Worm (Caenorhabditis elegans) whole organism, L4 larva: ENCODE data around the gene F54G2.1.

Experiments used
- F10B5.3 ChIP-seq: sonication (generic microtip); optimal IDR thresholded peaks from 2 replicates; lab custom pipeline; 2016; ENCODE audit warnings: mild to moderate bottlenecking, missing genetic modification characterization, missing compliant biosample characterization
- F37D6.2 ChIP-seq: sonication (generic microtip); optimal IDR thresholded peaks from 2 replicates; lab custom pipeline; 2016; ENCODE audit warnings: mild to moderate bottlenecking, missing genetic modification characterization, missing compliant biosample characterization
- F44E2.7 ChIP-seq: fragments of 200-800 bp; sonication (Bioruptor generic); IDR thresholded peaks from 2 replicates; pipeline ENCODE4 v2.1.2; 2022; ENCODE audit warnings: missing genetic modification characterization, missing compliant biosample characterization
- T20F7.1 ChIP-seq: fragments of 200-800 bp; sonication (Bioruptor generic); optimal IDR thresholded peaks from 2 replicates; lab custom pipeline; 2018; ENCODE audit warnings: mild to moderate bottlenecking, missing genetic modification characterization, missing compliant biosample characterization
- T26A8.4 ChIP-seq: fragments of 200-800 bp; sonication (Bioruptor generic); IDR thresholded peaks from 2 replicates; pipeline ENCODE4 v1.3.6; 2022; ENCODE audit warnings: missing genetic modification characterization, missing compliant biosample characterization
- Y105C5A.15 ChIP-seq: fragments of 200-800 bp; sonication (Bioruptor generic); IDR thresholded peaks from 2 replicates; pipeline ENCODE4 v1.3.6; 2022; ENCODE audit warnings: missing genetic modification characterization, missing compliant biosample characterization
- ZK337.2 ChIP-seq: fragments of 200-800 bp; sonication (Bioruptor generic); IDR thresholded peaks from 2 replicates; pipeline ENCODE4 v1.3.6; 2022; ENCODE audit warnings: missing genetic modification reagents, missing genetic modification characterization, missing compliant biosample characterization
- ama-1 ChIP-seq: fragments of 150-350 bp; optimal IDR thresholded peaks from 2 replicates; lab custom pipeline; 2014; ENCODE audit warnings: inconsistent platforms, mixed read lengths
- arid-1 ChIP-seq: fragments of 200-800 bp; sonication (Bioruptor generic); conservative IDR thresholded peaks from 2 replicates; pipeline ENCODE4 v1.3.6; 2022; ENCODE audit warnings: missing genetic modification reagents, missing genetic modification characterization, missing compliant biosample characterization
- ces-1 ChIP-seq: fragments of 150-350 bp; sonication (generic microtip); optimal IDR thresholded peaks from 4 replicates; lab custom pipeline; 2014; ENCODE audit warnings: missing biosample characterization, missing genetic modification reagents, missing genetic modification characterization
- cey-2 ChIP-seq: sonication (generic microtip); optimal IDR thresholded peaks from 3 replicates; lab custom pipeline; 2017; ENCODE audit warnings: missing genetic modification characterization, mild to moderate bottlenecking, missing compliant biosample characterization, antibody characterized with exemption, borderline replicate concordance; ENCODE audit not compliant: insufficient read depth
- daf-19 ChIP-seq: fragments of 200-800 bp; sonication (Bioruptor generic); conservative IDR thresholded peaks from 2 replicates; pipeline ENCODE4 v1.3.6; 2022; ENCODE audit warnings: missing genetic modification characterization, missing compliant biosample characterization
- dmd-6 ChIP-seq: fragments of 200-800 bp; sonication (Bioruptor generic); IDR thresholded peaks from 2 replicates; pipeline ENCODE4 v1.3.6; 2022; ENCODE audit warnings: missing genetic modification reagents, missing genetic modification characterization, missing compliant biosample characterization
- dpl-1 ChIP-seq: fragments of 150-350 bp; optimal IDR thresholded peaks from 2 replicates; lab custom pipeline; 2014; ENCODE audit warnings: missing biosample characterization, missing genetic modification reagents, missing genetic modification characterization
- duxl-1 ChIP-seq: sonication (generic microtip); optimal IDR thresholded peaks from 2 replicates; lab custom pipeline; 2016; ENCODE audit warnings: mild to moderate bottlenecking, missing genetic modification characterization, moderate library complexity, missing compliant biosample characterization; ENCODE audit not compliant: poor library complexity
- dve-1 ChIP-seq: sonication (generic microtip); optimal IDR thresholded peaks from 2 replicates; lab custom pipeline; 2017; ENCODE audit warnings: antibody characterized with exemption, mild to moderate bottlenecking, missing genetic modification characterization, missing compliant biosample characterization; ENCODE audit not compliant: insufficient read depth
- egl-27 ChIP-seq: sonication (generic microtip); optimal IDR thresholded peaks from 3 replicates; lab custom pipeline; 2017; ENCODE audit warnings: missing biosample characterization, missing genetic modification reagents, missing genetic modification characterization
- hif-1 ChIP-seq, 2 experiments: sonication (generic microtip); optimal IDR thresholded peaks; 2 replicates each; lab custom pipeline; 2016 to 2017; ENCODE audit warnings: missing compliant biosample characterization in 2 of 2, missing genetic modification characterization in 2 of 2, missing genetic modification reagents in 2 of 2, missing genotype in 2 of 2, mild to moderate bottlenecking in 1 of 2
- hmg-1.1 ChIP-seq: fragments of 200-800 bp; sonication (Bioruptor generic); IDR thresholded peaks from 2 replicates; pipeline ENCODE4 v1.3.6; 2022; ENCODE audit warnings: missing genetic modification reagents, missing genetic modification characterization, missing compliant biosample characterization
- jun-1 ChIP-seq: fragments of 150-350 bp; optimal IDR thresholded peaks from 2 replicates; lab custom pipeline; 2014; ENCODE audit warnings: missing biosample characterization, missing genetic modification reagents, missing genetic modification characterization
- lin-1 ChIP-seq: fragments of 200-800 bp; sonication (Bioruptor generic); IDR thresholded peaks from 2 replicates; pipeline ENCODE4 v1.3.6; 2022; ENCODE audit warnings: missing genetic modification reagents, missing genetic modification characterization, missing compliant biosample characterization
- lin-15B ChIP-seq: fragments of 150-350 bp; sonication (generic microtip); optimal IDR thresholded peaks from 3 replicates; lab custom pipeline; 2014; ENCODE audit warnings: missing biosample characterization, missing genetic modification characterization
- mdl-1 ChIP-seq, 2 experiments: fragments of 150-350 bp in 1 of 2; sonication (generic microtip) in 1 of 2; optimal IDR thresholded peaks; 2 replicates each; lab custom pipeline; 2014 to 2017; ENCODE audit warnings: missing biosample characterization in 2 of 2, missing genetic modification characterization in 2 of 2
- mdt-29 ChIP-seq: fragments of 200-800 bp; sonication (Bioruptor generic); IDR thresholded peaks from 2 replicates; pipeline ENCODE4 v1.3.6; 2022; ENCODE audit warnings: missing genetic modification reagents, missing genetic modification characterization, missing compliant biosample characterization
- mes-2 ChIP-seq: sonication (generic microtip); optimal IDR thresholded peaks from 2 replicates; lab custom pipeline; 2016; ENCODE audit warnings: missing genotype, mild to moderate bottlenecking, missing genetic modification characterization, missing compliant biosample characterization; ENCODE audit not compliant: poor library complexity, severe bottlenecking
- mxl-2 ChIP-seq: fragments of 200-800 bp; sonication (Bioruptor generic); conservative IDR thresholded peaks from 2 replicates; pipeline ENCODE4 v1.3.6; 2022; ENCODE audit warnings: missing genetic modification reagents, missing genetic modification characterization, missing compliant biosample characterization
- mxl-3 ChIP-seq: fragments of 200-800 bp; sonication (Bioruptor generic); optimal IDR thresholded peaks from 2 replicates; lab custom pipeline; 2018; ENCODE audit warnings: mild to moderate bottlenecking, missing genetic modification characterization, missing compliant biosample characterization
- nhr-111 ChIP-seq: fragments of 200-800 bp; sonication (Bioruptor generic); optimal IDR thresholded peaks from 2 replicates; lab custom pipeline; 2018; ENCODE audit warnings: mild to moderate bottlenecking, missing genetic modification characterization, missing compliant biosample characterization
- nhr-25 ChIP-seq: sonication (generic microtip); optimal IDR thresholded peaks from 2 replicates; lab custom pipeline; 2017; ENCODE audit warnings: missing genetic modification characterization, mild to moderate bottlenecking, missing compliant biosample characterization, antibody characterized with exemption, moderate library complexity, borderline replicate concordance; ENCODE audit not compliant: insufficient read depth
- nhr-41 ChIP-seq: fragments of 200-800 bp; sonication (Bioruptor generic); IDR thresholded peaks from 2 replicates; pipeline ENCODE4 v1.3.6; 2022; ENCODE audit warnings: missing genetic modification reagents, missing genetic modification characterization, missing compliant biosample characterization
- nhr-42 ChIP-seq: fragments of 200-800 bp; sonication (Bioruptor generic); IDR thresholded peaks from 2 replicates; pipeline ENCODE4 v1.3.6; 2022; ENCODE audit warnings: missing genetic modification characterization, missing compliant biosample characterization
- nhr-48 ChIP-seq: sonication (generic microtip); optimal IDR thresholded peaks from 2 replicates; lab custom pipeline; 2016; ENCODE audit warnings: mild to moderate bottlenecking, missing genetic modification characterization, missing compliant biosample characterization
- nhr-6 ChIP-seq: fragments of 150-350 bp; optimal IDR thresholded peaks from 2 replicates; lab custom pipeline; 2014; ENCODE audit warnings: missing biosample characterization, missing genetic modification characterization
- nhr-77 ChIP-seq: fragments of 150-350 bp; optimal IDR thresholded peaks from 2 replicates; lab custom pipeline; 2014; ENCODE audit warnings: missing biosample characterization, missing genetic modification characterization
- php-3 ChIP-seq: fragments of 200-800 bp; sonication (Bioruptor generic); IDR thresholded peaks from 2 replicates; pipeline ENCODE4 v1.3.6; 2022; ENCODE audit warnings: missing genetic modification reagents, missing genetic modification characterization, missing compliant biosample characterization
- rbr-2 ChIP-seq: sonication (generic microtip); optimal IDR thresholded peaks from 2 replicates; lab custom pipeline; 2016; ENCODE audit warnings: missing genotype, missing genetic modification characterization, missing compliant biosample characterization
- set-16 ChIP-seq: fragments of 200-800 bp; sonication (Bioruptor generic); IDR thresholded peaks from 2 replicates; pipeline ENCODE4 v1.3.6; 2022; ENCODE audit warnings: missing genetic modification reagents, missing genetic modification characterization, missing compliant biosample characterization
- skn-1 ChIP-seq: fragments of 150-350 bp; optimal IDR thresholded peaks from 2 replicates; lab custom pipeline; 2014; ENCODE audit warnings: missing biosample characterization, missing genetic modification characterization
- snpc-1.2 ChIP-seq: fragments of 200-800 bp; sonication (Bioruptor generic); IDR thresholded peaks from 2 replicates; pipeline ENCODE4 v1.3.6; 2022; ENCODE audit warnings: missing genetic modification reagents, missing genetic modification characterization, missing compliant biosample characterization
- snpc-4 ChIP-seq: fragments of 150-350 bp; optimal IDR thresholded peaks from 2 replicates; lab custom pipeline; 2014; ENCODE audit warnings: missing biosample characterization, missing genetic modification characterization
- unc-62 ChIP-seq, 3 experiments: fragments of 150-350 bp in 1 of 3; sonication (generic microtip); optimal IDR thresholded peaks in 2 of 3; peaks in 1 of 3; 1 replicate in 1 of 3; 2 replicates in 2 of 3; lab custom pipeline; 2014 to 2017; ENCODE audit warnings: missing biosample characterization in 3 of 3, missing genetic modification characterization in 3 of 3, missing genetic modification reagents in 3 of 3, missing genotype in 1 of 3
- zag-1 ChIP-seq: fragments of 150-350 bp; optimal IDR thresholded peaks from 2 replicates; lab custom pipeline; 2014; ENCODE audit warnings: missing biosample characterization, missing genetic modification characterization
- zfp-3 ChIP-seq: fragments of 200-800 bp; sonication (Bioruptor generic); conservative IDR thresholded peaks from 2 replicates; pipeline ENCODE4 v1.3.6; 2022; ENCODE audit warnings: missing genetic modification reagents, missing genetic modification characterization, missing compliant biosample characterization
- zip-11 ChIP-seq: fragments of 200-800 bp; sonication (Bioruptor generic); IDR thresholded peaks from 2 replicates; pipeline ENCODE4 v1.3.6; 2022; ENCODE audit warnings: missing genetic modification characterization, missing compliant biosample characterization
- zip-2 ChIP-seq: fragments of 150-350 bp; optimal IDR thresholded peaks from 2 replicates; lab custom pipeline; 2014; ENCODE audit warnings: missing biosample characterization, missing genetic modification characterization
- ztf-7 ChIP-seq: fragments of 150-350 bp; optimal IDR thresholded peaks from 2 replicates; lab custom pipeline; 2014; ENCODE audit warnings: missing biosample characterization, missing genetic modification characterization

Gene F54G2.1

ce11 chrX:2674514-2674913 is 10.3 kb upstream of the F54G2.1 start:
- no peak for TF ChIP-seq snpc-4 (tag; lab: Kevin White, UChicago)
- peak in 1 of 2 experiments; percentile 93 for TF ChIP-seq unc-62 (GFP tag; optimal IDR thresholded peaks at IDR 0.05 in 1 of 2; lab: Kevin White, UChicago)
- no peak for TF ChIP-seq unc-62 (tag; optimal IDR thresholded peaks at IDR 0.05; lab: Kevin White, UChicago)

- no peak for TF ChIP-seq jun-1
- peak; percentile 56; the same call in 1 of the 2 replicates for TF ChIP-seq set-16 (GFP tag; lab: Robert Waterston, UW)
- 0 out of 2 replicates have a peak, but pooled peaks have one; percentile 15 for TF ChIP-seq hmg-1.1 (GFP tag; lab: Robert Waterston, UW)
These were observed 9.1 kb upstream of the F54G2.1 start, which contains the start of gene ser-7 for ce11 chrX:2673272-2673671. Gene ser-7 (plus strand): TSS chrX:2673572.

- TF ChIP-seq mxl-2 (GFP tag; lab: Robert Waterston, UW) = no peak
- no peak for TF ChIP-seq nhr-41 (GFP tag; lab: Robert Waterston, UW)
- TF ChIP-seq lin-15B (tag; lab: Kevin White, UChicago) = no peak
- peak; percentile 91 to 98 for TF ChIP-seq mdl-1 (tag; optimal IDR thresholded peaks at IDR 0.05; lab: Kevin White, UChicago)
- TF ChIP-seq mes-2 (tag; lab: Kevin White, UChicago) = peak; percentile 68
- no peak for TF ChIP-seq duxl-1
- TF ChIP-seq F37D6.2 (tag; lab: Kevin White, UChicago) = no peak
- TF ChIP-seq ces-1 (GFP tag; lab: Kevin White, UChicago) = peak; percentile 42
- no peak for TF ChIP-seq cey-2 (tag; lab: Kevin White, UChicago)
- no peak for TF ChIP-seq zip-2 (tag; lab: Kevin White, UChicago)
- peak; percentile 37 for TF ChIP-seq ztf-7 (tag; lab: Kevin White, UChicago)
- TF ChIP-seq ZK337.2 (GFP tag; lab: Robert Waterston, UW) = no peak
- TF ChIP-seq daf-19 = no peak
- no peak for TF ChIP-seq arid-1
- TF ChIP-seq php-3 (GFP tag; lab: Robert Waterston, UW) = no peak; the same call in 1 of the 2 replicates
- no peak for TF ChIP-seq F44E2.7
- no peak for TF ChIP-seq mdt-29 (GFP tag; lab: Robert Waterston, UW)
- TF ChIP-seq skn-1 (tag; lab: Kevin White, UChicago) = no peak
- TF ChIP-seq F10B5.3 = no peak
- TF ChIP-seq ama-1 (lab: Kevin White, UChicago) = no peak
- TF ChIP-seq T20F7.1 = no peak
- peak; percentile 96 for TF ChIP-seq dve-1 (tag; lab: Kevin White, UChicago)
- TF ChIP-seq snpc-1.2 (GFP tag; lab: Robert Waterston, UW) = no peak
- peak; percentile 47 for TF ChIP-seq rbr-2 (tag; lab: Kevin White, UChicago)
- peak; percentile 58 for TF ChIP-seq dmd-6 (GFP tag; lab: Robert Waterston, UW)
- TF ChIP-seq egl-27 (tag; lab: Kevin White, UChicago) = no peak
- TF ChIP-seq nhr-42 (GFP tag; lab: Robert Waterston, UW) = 0 out of 2 replicates have a peak, but pooled peaks have one; percentile 10
- TF ChIP-seq nhr-77 (tag; lab: Kevin White, UChicago) = peak; percentile 50
- TF ChIP-seq mxl-3 (GFP tag; lab: Kevin White, UChicago) = no peak
- no peak for TF ChIP-seq T26A8.4
- TF ChIP-seq nhr-25 (tag; lab: Kevin White, UChicago) = no peak
- no peak for TF ChIP-seq zip-11 (GFP tag; lab: Robert Waterston, UW)
- TF ChIP-seq zag-1 (tag; lab: Kevin White, UChicago) = no peak
- no peak for TF ChIP-seq lin-1 (GFP tag; lab: Robert Waterston, UW)
- TF ChIP-seq nhr-111 (GFP tag; lab: Kevin White, UChicago) = no peak
- TF ChIP-seq nhr-6 (tag; lab: Kevin White, UChicago) = no peak
- no peak for TF ChIP-seq Y105C5A.15 (GFP tag; lab: Robert Waterston, UW)
- TF ChIP-seq dpl-1 (GFP tag; lab: Kevin White, UChicago) = peak; percentile 2
- TF ChIP-seq hif-1 (tag; optimal IDR thresholded peaks at IDR 0.05; lab: Kevin White, UChicago) = peak in 1 of 2 experiments; percentile 46
- no peak for TF ChIP-seq zfp-3 (GFP tag; lab: Robert Waterston, UW)
- TF ChIP-seq nhr-48 (tag; lab: Kevin White, UChicago) = peak; percentile 27
These were observed 3.6 kb upstream of the F54G2.1 start, which contains the start of gene C09B7.2 for ce11 chrX:2667779-2668178. Gene C09B7.2 (plus strand): TSS chrX:2668127.
